Worm (Caenorhabditis elegans): Measurements from ENCODE around the gene F37A4.1.

Gene F37A4.1

ce11 chrIII:6752612-6753011 is 29.4 kb downstream of the F37A4.1 start:
- TF ChIP-seq drap-1 (GFP tag; optimal IDR thresholded peaks at IDR 0.05) (no peak), M03D4.4 (tag; optimal IDR thresholded peaks at IDR 0.05) (no peak), ham-2 (GFP tag; optimal IDR thresholded peaks at IDR 0.05) (no peak), flh-1 (GFP tag; optimal IDR thresholded peaks at IDR 0.05) (no peak), mls-2 (tag; optimal IDR thresholded peaks at IDR 0.05) (no peak), snpc-4 (tag; optimal IDR thresholded peaks at IDR 0.05) (no peak), mep-1 (tag; optimal IDR thresholded peaks at IDR 0.05) (no peak), blmp-1 (tag; optimal IDR thresholded peaks at IDR 0.05) (no peak), sptf-1 (tag; optimal IDR thresholded peaks at IDR 0.05) (no peak), hlh-1 (tag; optimal IDR thresholded peaks at IDR 0.05) (no peak), nhr-12 (tag; optimal IDR thresholded peaks at IDR 0.05) (no peak), lin-32 (GFP tag; optimal IDR thresholded peaks at IDR 0.05) (no peak), nhr-28 (tag; optimal IDR thresholded peaks at IDR 0.05) (no peak), ceh-43 (GFP tag; optimal IDR thresholded peaks at IDR 0.05) (no peak), lin-13 (tag; optimal IDR thresholded peaks at IDR 0.05) (no peak), bed-3 (GFP tag; optimal IDR thresholded peaks at IDR 0.05) (no peak)

- TF ChIP-seq nhr-76 (tag; optimal IDR thresholded peaks at IDR 0.05) (no peak), pha-4 (tag; optimal IDR thresholded peaks at IDR 0.05) (no peak), nhr-237 (tag; optimal IDR thresholded peaks at IDR 0.05) (no peak)
Measured at ce11 chrIII:6756769-6757168, 33.6 kb downstream of the F37A4.1 start.
